Worm (Caenorhabditis elegans) whole organism, L2 larva: Measurements from ENCODE around the gene ttll-15.

ENCODE experiments used
- R02D3.7 ChIP-seq: fragments of 150-350 bp; optimal IDR thresholded peaks from 2 replicates; lab custom pipeline; 2014; ENCODE audit warnings: missing biosample characterization, missing genetic modification characterization
- nhr-21 ChIP-seq: fragments of 150-350 bp; optimal IDR thresholded peaks from 2 replicates; lab custom pipeline; 2014; ENCODE audit warnings: missing biosample characterization, missing genetic modification characterization
- unc-62 ChIP-seq: fragments of 150-350 bp; optimal IDR thresholded peaks from 2 replicates; lab custom pipeline; 2014; ENCODE audit warnings: missing biosample characterization, missing genetic modification reagents, missing genetic modification characterization

DNA sequence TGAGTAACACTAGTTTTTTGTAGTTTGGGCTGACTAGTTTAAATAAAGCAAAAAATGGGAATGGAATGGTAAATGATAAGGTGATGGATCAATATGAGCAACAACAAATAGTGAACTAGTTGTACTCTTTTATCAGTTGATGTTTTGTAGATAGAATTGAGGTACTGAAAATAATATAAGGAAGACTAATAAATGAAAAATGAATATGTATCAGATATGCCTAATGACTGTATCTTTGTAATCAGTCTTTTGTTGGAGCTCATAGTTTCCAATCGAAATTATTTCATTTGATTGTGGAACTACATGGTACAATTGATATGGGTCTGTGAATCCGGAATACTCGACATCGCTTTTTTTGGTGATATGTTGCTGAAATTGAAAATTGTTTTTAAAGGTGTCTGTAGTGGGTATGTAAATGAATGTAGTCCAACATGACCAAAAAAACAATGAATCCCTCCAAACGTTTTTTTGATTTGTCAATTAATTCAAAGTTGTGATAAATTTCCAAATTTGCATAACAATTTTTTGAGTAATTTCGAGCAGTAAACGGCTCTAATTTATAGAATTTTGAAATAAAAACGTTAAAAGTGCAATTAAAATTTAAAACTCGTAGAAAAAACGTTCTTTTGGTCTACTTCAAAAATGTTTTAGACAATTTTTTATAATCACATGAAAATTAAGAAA lies 51.8 kb downstream of the ttll-15 start, which contains the start of gene F15H10.12:
- TF ChIP-seq nhr-21 (tag; lab: Kevin White, UChicago), result no peak
- no peak for TF ChIP-seq R02D3.7 (tag; lab: Kevin White, UChicago)
- no peak for TF ChIP-seq unc-62
